Worm (Caenorhabditis elegans) whole organism, midembryonic: ENCODE results near the gene M117.1.

Experiments
- T22C8.4 ChIP-seq: fragments of 200-800 bp; sonication (Bioruptor generic); IDR thresholded peaks from 2 replicates; pipeline ENCODE4 v1.3.6; 2022; ENCODE audit warnings: missing genetic modification characterization, missing compliant biosample characterization
- cog-1 ChIP-seq: sonication (generic microtip); optimal IDR thresholded peaks from 2 replicates; lab custom pipeline; 2016; ENCODE audit warnings: missing genetic modification characterization, missing compliant biosample characterization
- flt-1 ChIP-seq: fragments of 200-800 bp; sonication (Bioruptor generic); IDR thresholded peaks from 2 replicates; pipeline ENCODE4 v1.3.6; 2022; ENCODE audit warnings: missing genetic modification characterization, missing compliant biosample characterization
- med-1 ChIP-seq: sonication (generic microtip); optimal IDR thresholded peaks from 2 replicates; lab custom pipeline; 2017; ENCODE audit warnings: missing genetic modification characterization, mild to moderate bottlenecking, missing compliant biosample characterization, antibody characterized with exemption, missing genetic modification reagents; ENCODE audit not compliant: insufficient read depth
- ref-1 ChIP-seq: fragments of 200-800 bp; sonication (Bioruptor generic); conservative IDR thresholded peaks from 2 replicates; pipeline ENCODE4 v1.3.6; 2022; ENCODE audit warnings: missing genetic modification reagents, missing genetic modification characterization, missing compliant biosample characterization
- ztf-23 ChIP-seq: fragments of 200-800 bp; sonication (Bioruptor generic); IDR thresholded peaks from 2 replicates; pipeline ENCODE4 v1.3.6; 2022; ENCODE audit warnings: missing genetic modification reagents, missing genetic modification characterization, missing compliant biosample characterization

DNA sequence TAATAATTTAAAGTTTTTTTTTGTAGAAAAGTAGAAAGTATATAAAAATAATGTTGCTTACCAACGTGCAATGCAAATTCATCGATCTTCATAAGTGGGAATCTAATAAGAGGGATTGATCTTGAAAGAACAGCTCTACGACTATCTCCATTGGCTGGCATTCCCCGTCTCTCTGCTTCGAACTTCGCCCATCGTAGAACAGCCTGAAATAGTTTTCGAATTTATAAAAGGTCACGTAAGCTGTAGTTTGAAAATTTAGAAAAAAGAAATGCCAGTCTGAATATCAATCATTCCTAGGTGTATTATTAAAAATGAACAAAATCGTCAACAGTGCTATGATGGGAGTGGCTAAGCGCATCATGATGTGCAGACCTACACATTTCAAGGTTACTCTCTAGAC is 37.8 kb downstream of the M117.1 start, which contains the start of gene F38H4.5:
- TF ChIP-seq T22C8.4 (no peak), med-1 (GFP tag; lab: Kevin White, UChicago) (no peak), cog-1 (tag; lab: Kevin White, UChicago) (no peak), flt-1 (no peak), ref-1 (GFP tag; lab: Robert Waterston, UW) (no peak), ztf-23 (no peak)
